Worm (Caenorhabditis elegans) whole organism, L4 larva: ENCODE measurements around the gene sri-21.

Experiments used
- mep-1 ChIP-seq: fragments of 150-350 bp; sonication (generic microtip); optimal IDR thresholded peaks from 3 replicates; lab custom pipeline; 2014; ENCODE audit warnings: missing biosample characterization, missing genetic modification characterization
- mxl-3 ChIP-seq: fragments of 200-800 bp; sonication (Bioruptor generic); optimal IDR thresholded peaks from 2 replicates; lab custom pipeline; 2018; ENCODE audit warnings: mild to moderate bottlenecking, missing genetic modification characterization, missing compliant biosample characterization

DNA sequence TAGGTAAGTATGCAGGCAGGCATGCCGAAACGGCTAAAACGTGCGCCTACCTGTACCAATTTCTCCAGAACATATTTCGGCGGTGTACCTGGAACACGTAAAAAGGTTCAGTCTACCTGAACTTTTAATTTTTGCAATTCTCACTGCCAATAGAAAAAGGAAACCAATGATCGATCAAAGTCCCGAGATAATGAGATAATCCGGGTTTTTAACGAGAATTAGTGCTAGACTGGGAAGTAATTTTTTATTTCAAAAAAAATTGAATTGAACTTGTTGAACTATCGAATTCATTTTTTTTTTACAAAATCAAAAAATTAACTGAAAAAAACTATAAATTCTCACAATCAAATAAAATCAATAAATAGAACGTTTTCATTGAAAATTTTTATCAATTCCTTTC, 50.9 kb downstream of the sri-21 start, which contains the start of gene T22F3.7:
- TF ChIP-seq mxl-3 (GFP tag; lab: Kevin White, UChicago): no peak
- no peak for TF ChIP-seq mep-1
